Fruit fly (Drosophila melanogaster): Measurements from ENCODE around the gene Vha13.

Gene Vha13

dm6 chr3R:19627792-19628522 lies 16.2 kb downstream of the Vha13 start (continued):
- TF ChIP-seq gcm (GFP tag; optimal IDR thresholded peaks at IDR 0.05) (no peak), mld (GFP tag; IDR thresholded peaks at IDR 0.05; ENCODE audit: partially characterized antibody) (no peak), HLH3B (GFP tag; IDR thresholded peaks at IDR 0.05) (no peak), CG11085 (GFP tag; IDR thresholded peaks at IDR 0.05) (no peak), ind (GFP tag; optimal IDR thresholded peaks at IDR 0.05) (peak; percentile 61), caup (GFP tag; optimal IDR thresholded peaks at IDR 0.05; ENCODE audit: severe bottlenecking) (peak; percentile 67), dmrt11E (tag; optimal IDR thresholded peaks at IDR 0.05) (no peak), CG30403 (GFP tag; optimal IDR thresholded peaks at IDR 0.05) (peak; percentile 30), CG2129 (GFP tag; IDR thresholded peaks at IDR 0.05; ENCODE audit: partially characterized antibody) (no peak), CG3726 (GFP tag; IDR thresholded peaks at IDR 0.05) (no peak), slp2 (GFP tag; optimal IDR thresholded peaks at IDR 0.05) (no peak), CG8765 (GFP tag; IDR thresholded peaks at IDR 0.05) (no peak), sr (GFP tag; IDR thresholded peaks at IDR 0.05) (no peak), CG18599 (GFP tag; optimal IDR thresholded peaks at IDR 0.05) (peak; percentile 69), CG6791 (GFP tag; IDR thresholded peaks at IDR 0.05; ENCODE audit: partially characterized antibody) (no peak), CG5953 (GFP tag; IDR thresholded peaks at IDR 0.05) (no peak), CoRest (tag; optimal IDR thresholded peaks at IDR 0.05) (peak; percentile 43), CG15696 (tag; optimal IDR thresholded peaks at IDR 0.05) (peak; percentile 31), Hsf (GFP tag; optimal IDR thresholded peaks at IDR 0.05) (no peak), CG12071 (GFP tag; optimal IDR thresholded peaks at IDR 0.05) (peak; percentile 34), Dll (GFP tag; IDR thresholded peaks at IDR 0.05; ENCODE audit: partially characterized antibody) (no peak), br (optimal IDR thresholded peaks at IDR 0.05) (no peak), unc-4 (GFP tag; IDR thresholded peaks at IDR 0.05; ENCODE audit: partially characterized antibody) (no peak), gsb (GFP tag; IDR thresholded peaks at IDR 0.05) (0 out of 2 replicates have a peak, but pooled peaks have one; percentile 8), Doc3 (GFP tag; IDR thresholded peaks at IDR 0.05; ENCODE audit: partially characterized antibody) (no peak), ttk (GFP tag; IDR thresholded peaks at IDR 0.05) (0 out of 2 replicates have a peak, but pooled peaks have one; percentile 6), CG3281 (GFP tag; optimal IDR thresholded peaks at IDR 0.05) (peak; percentile 65), CG4730 (GFP tag; IDR thresholded peaks at IDR 0.05) (no peak), CG34376 (GFP tag; optimal IDR thresholded peaks at IDR 0.05) (no peak), Pdp1 (GFP tag; optimal IDR thresholded peaks at IDR 0.05) (peak in 1 of 2 experiments; percentile 8), Nf-YA (GFP tag; IDR thresholded peaks at IDR 0.05) (no peak), cad (GFP tag; optimal IDR thresholded peaks at IDR 0.05) (no peak), her (GFP tag; optimal IDR thresholded peaks at IDR 0.05) (no peak), chn (GFP tag; optimal IDR thresholded peaks at IDR 0.05) (no peak), Adf1 (GFP tag; IDR thresholded peaks at IDR 0.05) (no peak), Dad (GFP tag; optimal IDR thresholded peaks at IDR 0.05) (no peak), lilli (GFP tag; optimal IDR thresholded peaks at IDR 0.05) (no peak), lov (optimal IDR thresholded peaks at IDR 0.05) (no peak), lov (GFP tag; IDR thresholded peaks at IDR 0.05) (no peak), Hand (GFP tag; optimal IDR thresholded peaks at IDR 0.05) (no peak), h (optimal IDR thresholded peaks at IDR 0.05) (no peak), pan (optimal IDR thresholded peaks at IDR 0.05) (peak in 1 of 2 experiments; percentile 60), pan (GFP tag; optimal IDR thresholded peaks at IDR 0.05 in 1 of 2, IDR thresholded peaks at IDR 0.05 in 1 of 2) (peak in 1 of 2 experiments; percentile 29), klu (GFP tag; IDR thresholded peaks at IDR 0.05) (no peak; the same call in 1 of the 2 replicates), vnd (GFP tag; IDR thresholded peaks at IDR 0.05; ENCODE audit: partially characterized antibody) (no peak), jing (GFP tag; optimal IDR thresholded peaks at IDR 0.05) (no peak), CG2875 (GFP tag; optimal IDR thresholded peaks at IDR 0.05) (no peak), MESR4 (GFP tag; optimal IDR thresholded peaks at IDR 0.05) (no peak), CG8924 (tag; optimal IDR thresholded peaks at IDR 0.05) (peak; percentile 71), dati (GFP tag; IDR thresholded peaks at IDR 0.05) (no peak)
